Worm (Caenorhabditis elegans) whole organism, L3 larva: ENCODE data around the gene C54F6.12.

ENCODE experiments used
- jun-1 ChIP-seq: fragments of 150-350 bp; optimal IDR thresholded peaks from 2 replicates; lab custom pipeline; 2014; ENCODE audit warnings: missing biosample characterization, missing genetic modification reagents, missing genetic modification characterization
- nfya-1 ChIP-seq: sonication (generic microtip); optimal IDR thresholded peaks from 2 replicates; lab custom pipeline; 2017; ENCODE audit warnings: missing genetic modification characterization, mild to moderate bottlenecking, missing compliant biosample characterization, antibody characterized with exemption, moderate library complexity; ENCODE audit not compliant: insufficient read depth
- pha-4 ChIP-seq: fragments of 150-350 bp; optimal IDR thresholded peaks from 2 replicates; lab custom pipeline; 2014; ENCODE audit warnings: missing biosample characterization, missing genetic modification reagents, missing genetic modification characterization
- snpc-4 ChIP-seq: fragments of 150-350 bp; optimal IDR thresholded peaks from 2 replicates; lab custom pipeline; 2014; ENCODE audit warnings: missing biosample characterization, missing genetic modification characterization
- tbx-2 ChIP-seq: sonication (generic microtip); optimal IDR thresholded peaks from 2 replicates; lab custom pipeline; 2016; ENCODE audit warnings: mild to moderate bottlenecking, missing genetic modification characterization, missing compliant biosample characterization

- TF ChIP-seq jun-1 (tag; lab: Kevin White, UChicago), result no peak
- TF ChIP-seq snpc-4 (tag; lab: Kevin White, UChicago), result no peak
- no peak for TF ChIP-seq tbx-2 (tag; lab: Kevin White, UChicago)
- no peak for TF ChIP-seq nfya-1 (tag; lab: Kevin White, UChicago)
- no peak for TF ChIP-seq pha-4 (tag; lab: Kevin White, UChicago)
Observed at ce11 chrV:7570290-7570689, 32.4 kb upstream of the C54F6.12 start, which contains the start of gene clec-212.
